Worm (Caenorhabditis elegans) whole organism, late embryonic: Measurements from ENCODE around the gene nhr-221.
"Not testable (repeated sequence)": the region's sequence is repeated elsewhere in the genome, so short reads cannot be mapped to it uniquely, and the experiment has no call there.

Experiments used
- F13H6.1 ChIP-seq: sonication (generic microtip); optimal IDR thresholded peaks from 2 replicates; lab custom pipeline; 2016; ENCODE audit warnings: missing genetic modification characterization, missing compliant biosample characterization
- ahr-1 ChIP-seq: sonication (generic microtip); optimal IDR thresholded peaks from 2 replicates; lab custom pipeline; 2016; ENCODE audit warnings: missing genetic modification characterization, missing compliant biosample characterization
- ceh-34 ChIP-seq: sonication (generic microtip); optimal IDR thresholded peaks from 2 replicates; lab custom pipeline; 2016; ENCODE audit warnings: mild to moderate bottlenecking, missing genetic modification characterization, missing compliant biosample characterization
- ceh-9 ChIP-seq: sonication (generic microtip); optimal IDR thresholded peaks from 2 replicates; lab custom pipeline; 2016; ENCODE audit warnings: mild to moderate bottlenecking, missing genetic modification characterization, inconsistent platforms, missing compliant biosample characterization
- elt-4 ChIP-seq: sonication (generic microtip); optimal IDR thresholded peaks from 2 replicates; lab custom pipeline; 2016; ENCODE audit warnings: missing genetic modification characterization, missing compliant biosample characterization
- hlh-30 ChIP-seq: sonication (generic microtip); optimal IDR thresholded peaks from 2 replicates; lab custom pipeline; 2017; ENCODE audit warnings: antibody characterized with exemption, missing genetic modification characterization, missing compliant biosample characterization; ENCODE audit not compliant: insufficient read depth
- lin-11 ChIP-seq: fragments of 200-800 bp; sonication (Bioruptor generic); optimal IDR thresholded peaks from 2 replicates; lab custom pipeline; 2018; ENCODE audit warnings: mild to moderate bottlenecking, missing genetic modification characterization, missing compliant biosample characterization
- npax-4 ChIP-seq: sonication (generic microtip); optimal IDR thresholded peaks from 2 replicates; lab custom pipeline; 2016; ENCODE audit warnings: missing genetic modification characterization, missing compliant biosample characterization
- pat-9 ChIP-seq: fragments of 200-800 bp; sonication (Bioruptor generic); optimal IDR thresholded peaks from 2 replicates; lab custom pipeline; 2018; ENCODE audit warnings: mild to moderate bottlenecking, missing genetic modification characterization, moderate library complexity, missing compliant biosample characterization
- pax-1 ChIP-seq: fragments of 150-350 bp; optimal IDR thresholded peaks from 2 replicates; lab custom pipeline; 2014; ENCODE audit warnings: missing biosample characterization, missing genetic modification characterization

- not testable (repeated sequence) for TF ChIP-seq pat-9 (tag; lab: Kevin White, UChicago); hlh-30; ceh-9 (tag; lab: Kevin White, UChicago); elt-4 (tag; lab: Kevin White, UChicago); pax-1 (tag; lab: Kevin White, UChicago); ceh-34 (tag; lab: Kevin White, UChicago); ahr-1 (tag; lab: Kevin White, UChicago); npax-4 (tag; lab: Kevin White, UChicago); F13H6.1 (tag; lab: Kevin White, UChicago); lin-11
These were observed 35.5 kb upstream of the nhr-221 start, which contains the start of gene F40C5.2 for ce11 chrV:3570695-3571094.
